Worm (Caenorhabditis elegans): ENCODE measurements around the gene C33H5.16.

Gene C33H5.16

ce11 chrIV:7815683-7816183, 12.6 kb upstream of the C33H5.16 start, which contains the start of gene cdgs-1:
TSS of gene cdgs-1 (minus strand) at chrIV:7815733.
- peak; percentile 83 for TF ChIP-seq ces-1 (GFP tag; optimal IDR thresholded peaks at IDR 0.05)
- TF ChIP-seq unc-62 (GFP tag; optimal IDR thresholded peaks at IDR 0.05) = peak; percentile 36
- no peak for TF ChIP-seq ceh-43 (GFP tag; optimal IDR thresholded peaks at IDR 0.05)

- no peak for TF ChIP-seq ceh-39 (tag; optimal IDR thresholded peaks at IDR 0.05)
- TF ChIP-seq nhr-76 (tag; optimal IDR thresholded peaks at IDR 0.05) = no peak
- no peak for TF ChIP-seq drap-1 (GFP tag; optimal IDR thresholded peaks at IDR 0.05)
- TF ChIP-seq elt-1 (tag; optimal IDR thresholded peaks at IDR 0.05; ENCODE audit: borderline replicate concordance, insufficient read depth) = no peak
- TF ChIP-seq lin-32 (GFP tag; optimal IDR thresholded peaks at IDR 0.05) = no peak
- no peak for TF ChIP-seq M03D4.4 (tag; optimal IDR thresholded peaks at IDR 0.05)
- no peak for TF ChIP-seq ceh-83 (GFP tag; optimal IDR thresholded peaks at IDR 0.05)
- TF ChIP-seq bed-3 (GFP tag; optimal IDR thresholded peaks at IDR 0.05) = no peak
- TF ChIP-seq unc-39 (tag; optimal IDR thresholded peaks at IDR 0.05) = no peak
- TF ChIP-seq nhr-12 (tag; optimal IDR thresholded peaks at IDR 0.05) = no peak
- TF ChIP-seq mls-2 (tag; optimal IDR thresholded peaks at IDR 0.05) = no peak
- TF ChIP-seq zip-8 (tag; optimal IDR thresholded peaks at IDR 0.05) = no peak
- no peak for TF ChIP-seq cnd-1 (tag; optimal IDR thresholded peaks at IDR 0.05)
- no peak for TF ChIP-seq ceh-43 (GFP tag; optimal IDR thresholded peaks at IDR 0.05)
- TF ChIP-seq lin-13 (tag; optimal IDR thresholded peaks at IDR 0.05) = no peak
- TF ChIP-seq ham-2 (GFP tag; optimal IDR thresholded peaks at IDR 0.05) = no peak
- TF ChIP-seq unc-62 (GFP tag; optimal IDR thresholded peaks at IDR 0.05) = no peak
- TF ChIP-seq pha-4 (tag; optimal IDR thresholded peaks at IDR 0.05) = no peak
Measured at ce11 chrIV:7812709-7813108, 9.6 kb upstream of the C33H5.16 start, which contains the start of gene zgpa-1. TSS of gene zgpa-1 (minus strand) at chrIV:7812809.

ce11 chrIV:7808583-7808982, 5.4 kb upstream of the C33H5.16 start, which contains the start of gene C33H5.1:
TSS of gene C33H5.1 (plus strand) at chrIV:7808912.
- peak; percentile 88 for TF ChIP-seq elt-1 (tag; optimal IDR thresholded peaks at IDR 0.05; ENCODE audit: borderline replicate concordance, insufficient read depth)
- TF ChIP-seq ces-1 (GFP tag; optimal IDR thresholded peaks at IDR 0.05) = no peak

- TF ChIP-seq elt-1 (tag; optimal IDR thresholded peaks at IDR 0.05; ENCODE audit: borderline replicate concordance, insufficient read depth) (peak; percentile 64), hlh-1 (tag; optimal IDR thresholded peaks at IDR 0.05) (no peak), ces-1 (GFP tag; optimal IDR thresholded peaks at IDR 0.05) (no peak), zip-8 (tag; optimal IDR thresholded peaks at IDR 0.05) (no peak)
Measured at ce11 chrIV:7804740-7805139, 1.6 kb upstream of the C33H5.16 start, which contains the start of gene C33H5.2. TSS of gene C33H5.2 (plus strand) at chrIV:7805040.

ce11 chrIV:7800338-7800737, 2.8 kb downstream of the C33H5.16 start:
- no peak for TF ChIP-seq blmp-1 (tag; optimal IDR thresholded peaks at IDR 0.05)
- no peak for TF ChIP-seq hlh-1 (tag; optimal IDR thresholded peaks at IDR 0.05)
- no peak for TF ChIP-seq nhr-76 (tag; optimal IDR thresholded peaks at IDR 0.05)
- no peak for TF ChIP-seq lsy-2 (tag; optimal IDR thresholded peaks at IDR 0.05)
- no peak for TF ChIP-seq ceh-39 (tag; optimal IDR thresholded peaks at IDR 0.05)
- no peak for TF ChIP-seq nhr-2 (tag; optimal IDR thresholded peaks at IDR 0.05)
- TF ChIP-seq lin-13 (tag; optimal IDR thresholded peaks at IDR 0.05) = no peak

- TF ChIP-seq ceh-83 (GFP tag; optimal IDR thresholded peaks at IDR 0.05) = no peak
- TF ChIP-seq lin-32 (GFP tag; optimal IDR thresholded peaks at IDR 0.05) = no peak
- no peak for TF ChIP-seq snpc-4 (tag; optimal IDR thresholded peaks at IDR 0.05)
- TF ChIP-seq tbx-8 (GFP tag; optimal IDR thresholded peaks at IDR 0.05) = no peak
- TF ChIP-seq ces-1 (GFP tag; optimal IDR thresholded peaks at IDR 0.05) = no peak
- TF ChIP-seq pha-4 (tag; optimal IDR thresholded peaks at IDR 0.05) = no peak
- no peak for TF ChIP-seq ztf-11 (tag; optimal IDR thresholded peaks at IDR 0.05)
- no peak for TF ChIP-seq ceh-39 (tag; optimal IDR thresholded peaks at IDR 0.05)
- TF ChIP-seq blmp-1 (tag; optimal IDR thresholded peaks at IDR 0.05) = no peak
- no peak for TF ChIP-seq lin-13 (tag; optimal IDR thresholded peaks at IDR 0.05)
- TF ChIP-seq M03D4.4 (tag; optimal IDR thresholded peaks at IDR 0.05) = no peak
- no peak for TF ChIP-seq zip-8 (tag; optimal IDR thresholded peaks at IDR 0.05)
- no peak for TF ChIP-seq mab-5 (tag; optimal IDR thresholded peaks at IDR 0.05)
- TF ChIP-seq nhr-12 (tag; optimal IDR thresholded peaks at IDR 0.05) = no peak
- no peak for TF ChIP-seq hlh-1 (tag; optimal IDR thresholded peaks at IDR 0.05)
- TF ChIP-seq bed-3 (GFP tag; optimal IDR thresholded peaks at IDR 0.05) = no peak
- no peak for TF ChIP-seq mls-2 (tag; optimal IDR thresholded peaks at IDR 0.05)
- no peak for TF ChIP-seq nhr-237 (tag; optimal IDR thresholded peaks at IDR 0.05)
- no peak for TF ChIP-seq unc-62 (GFP tag; optimal IDR thresholded peaks at IDR 0.05)
Measured at ce11 chrIV:7796432-7797113, 6.6 kb downstream of the C33H5.16 start, which contains the start of gene sgo-1. TSS of gene sgo-1 (minus strand) at chrIV:7796482.
